Fruit fly (Drosophila melanogaster): ENCODE results near the gene Coprox.

DNA sequence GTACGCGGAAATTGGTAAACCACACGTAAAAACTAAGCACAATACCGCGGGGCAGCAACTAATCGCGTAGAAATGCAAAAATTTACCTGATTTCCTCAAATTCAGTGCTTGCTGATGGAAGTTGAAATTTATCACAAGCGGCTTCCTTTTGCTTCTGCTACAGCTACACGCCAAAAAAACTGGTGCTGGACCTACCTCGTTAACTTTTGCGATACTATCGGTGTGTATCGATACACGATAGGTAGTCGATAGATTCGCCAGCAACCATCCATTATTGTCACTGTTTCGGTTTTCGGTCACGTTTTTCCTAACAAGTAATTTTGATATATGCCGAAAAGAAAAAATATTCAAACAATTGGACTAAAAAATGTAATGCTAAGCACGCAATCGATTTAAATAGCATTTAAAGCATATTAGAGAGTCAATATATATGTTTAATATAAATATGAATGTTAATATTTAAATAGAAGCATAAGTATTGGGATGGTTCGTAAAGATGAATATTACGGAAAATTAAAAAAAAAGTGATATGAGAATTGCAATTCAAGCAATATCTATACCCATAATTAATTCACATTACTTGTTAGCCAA is 3.3 kb downstream of the Coprox start, which contains the start of gene Sumo:
- no peak for TF ChIP-seq fru (GFP tag; optimal IDR thresholded peaks at IDR 0.05)
- no peak for TF ChIP-seq usp (GFP tag; optimal IDR thresholded peaks at IDR 0.05)
- TF ChIP-seq sv (GFP tag; optimal IDR thresholded peaks at IDR 0.05), result no peak
- no peak for TF ChIP-seq h (GFP tag; optimal IDR thresholded peaks at IDR 0.05)
- TF ChIP-seq psq (GFP tag; optimal IDR thresholded peaks at IDR 0.05), result no peak
- TF ChIP-seq pan (optimal IDR thresholded peaks at IDR 0.05), result no peak
- TF ChIP-seq CrebA (GFP tag; optimal IDR thresholded peaks at IDR 0.05; ENCODE audit: borderline replicate concordance), result no peak
- no peak for TF ChIP-seq brk (GFP tag; optimal IDR thresholded peaks at IDR 0.05)
- TF ChIP-seq Mio (GFP tag; optimal IDR thresholded peaks at IDR 0.05), result no peak
- TF ChIP-seq br (GFP tag; optimal IDR thresholded peaks at IDR 0.05), result no peak
- no peak for TF ChIP-seq Hr78 (GFP tag; optimal IDR thresholded peaks at IDR 0.05)
- TF ChIP-seq foxo (GFP tag; optimal IDR thresholded peaks at IDR 0.05), result no peak
- no peak for TF ChIP-seq Myc (optimal IDR thresholded peaks at IDR 0.05)

Measured in whole organism, wandering third instar larva.